Fruit fly (Drosophila melanogaster) whole organism, embryonic: Measurements from ENCODE around the gene RabX4.

Experiments used
- ATbp ChIP-seq: fragments of 200-800 bp; sonication (Bioruptor generic); optimal IDR thresholded peaks from 2 replicates; lab custom pipeline; 2017; ENCODE audit warnings: missing biosample characterization, mild to moderate bottlenecking, missing genetic modification characterization, missing genetic modification reagents
- BEAF-32 ChIP-seq: fragments of 200-800 bp; sonication (Bioruptor generic); optimal IDR thresholded peaks from 3 replicates; lab custom pipeline; 2017; ENCODE audit warnings: missing biosample characterization, missing genetic modification characterization, mild to moderate bottlenecking, moderate library complexity, missing genetic modification reagents
- Bdp1 ChIP-seq: fragments of 200-800 bp; sonication (Bioruptor generic); optimal IDR thresholded peaks from 3 replicates; lab custom pipeline; 2016; ENCODE audit warnings: missing biosample characterization, missing genetic modification characterization
- CG10267 ChIP-seq: fragments of 200-800 bp; sonication (Bioruptor generic); optimal IDR thresholded peaks from 2 replicates; lab custom pipeline; 2018; ENCODE audit warnings: missing biosample characterization, mild to moderate bottlenecking, missing genetic modification characterization, moderate library complexity
- CG11560 ChIP-seq: fragments of 200-800 bp; sonication (Bioruptor generic); IDR thresholded peaks from 3 replicates; pipeline ENCODE4 v1.3.6; 2022; ENCODE audit warnings: missing biosample characterization, missing genetic modification characterization
- CG11723 ChIP-seq: fragments of 200-800 bp; sonication (Bioruptor generic); optimal IDR thresholded peaks from 2 replicates; lab custom pipeline; 2017; ENCODE audit warnings: missing biosample characterization, mild to moderate bottlenecking, missing genetic modification characterization
- CG1233 ChIP-seq: fragments of 200-800 bp; sonication (Bioruptor generic); optimal IDR thresholded peaks from 4 replicates; lab custom pipeline; 2018; ENCODE audit warnings: missing biosample characterization, mild to moderate bottlenecking, missing genetic modification characterization
- CG12942 ChIP-seq: fragments of 200-800 bp; sonication (Bioruptor generic); optimal IDR thresholded peaks from 3 replicates; lab custom pipeline; 2016; ENCODE audit warnings: missing biosample characterization, missing genetic modification characterization
- CG13775 ChIP-seq: fragments of 200-800 bp; sonication (Bioruptor generic); optimal IDR thresholded peaks from 3 replicates; lab custom pipeline; 2017; ENCODE audit warnings: missing biosample characterization, mild to moderate bottlenecking, missing genetic modification characterization
- CG15601 ChIP-seq: fragments of 200-800 bp; sonication (Bioruptor generic); optimal IDR thresholded peaks from 3 replicates; lab custom pipeline; 2019; ENCODE audit warnings: missing biosample characterization, mild to moderate bottlenecking, missing genetic modification characterization, moderate library complexity
- CG1647 ChIP-seq: fragments of 200-800 bp; sonication (Bioruptor generic); optimal IDR thresholded peaks from 3 replicates; lab custom pipeline; 2016; ENCODE audit warnings: missing biosample characterization, missing genetic modification characterization
- CG17328 ChIP-seq: fragments of 200-800 bp; sonication (Bioruptor generic); IDR thresholded peaks from 2 replicates; pipeline ENCODE4 v1.3.6; 2022; ENCODE audit warnings: missing biosample characterization, missing genetic modification characterization
- CG1792 ChIP-seq: fragments of 200-800 bp; sonication (Bioruptor generic); optimal IDR thresholded peaks from 2 replicates; lab custom pipeline; 2016; ENCODE audit warnings: missing biosample characterization, missing genetic modification characterization
- CG2199 ChIP-seq: fragments of 200-800 bp; sonication (Bioruptor generic); IDR thresholded peaks from 3 replicates; pipeline ENCODE4 v1.3.6; 2022; ENCODE audit warnings: missing biosample characterization, missing genetic modification characterization
- CG2875 ChIP-seq: fragments of 200-800 bp; sonication (Bioruptor generic); optimal IDR thresholded peaks from 2 replicates; lab custom pipeline; 2017; ENCODE audit warnings: missing biosample characterization, mild to moderate bottlenecking, missing genetic modification characterization, missing genetic modification reagents
- CG30431 ChIP-seq: fragments of 200-800 bp; sonication (Bioruptor generic); optimal IDR thresholded peaks from 2 replicates; lab custom pipeline; 2017; ENCODE audit warnings: missing biosample characterization, missing genetic modification characterization
- CG31441 ChIP-seq: fragments of 200-800 bp; sonication (Bioruptor generic); IDR thresholded peaks from 2 replicates; pipeline ENCODE4 v1.3.6; 2022; ENCODE audit warnings: missing biosample characterization, missing genetic modification characterization
- CG3407 ChIP-seq: fragments of 200-800 bp; sonication (Bioruptor generic); optimal IDR thresholded peaks from 2 replicates; lab custom pipeline; 2018; ENCODE audit warnings: missing biosample characterization, mild to moderate bottlenecking, missing genetic modification characterization
- CG3847 ChIP-seq: fragments of 200-800 bp; sonication (Bioruptor generic); IDR thresholded peaks from 2 replicates; pipeline ENCODE4 v1.3.6; 2022; ENCODE audit warnings: missing biosample characterization, missing genetic modification characterization
- CG4854 ChIP-seq: fragments of 200-800 bp; sonication (Bioruptor generic); optimal IDR thresholded peaks from 2 replicates; lab custom pipeline; 2016; ENCODE audit warnings: missing biosample characterization, missing genetic modification characterization, inconsistent platforms
- CG7987 ChIP-seq: fragments of 200-800 bp; sonication (Bioruptor generic); optimal IDR thresholded peaks from 2 replicates; lab custom pipeline; 2018; ENCODE audit warnings: missing biosample characterization, mild to moderate bottlenecking, missing genetic modification characterization, moderate library complexity
- CG8290 ChIP-seq, 3 experiments: fragments of 200-800 bp; sonication (Bioruptor generic); optimal IDR thresholded peaks; 2 replicates each; lab custom pipeline; 2016 to 2019; ENCODE audit warnings: missing biosample characterization in 3 of 3, missing genetic modification characterization in 3 of 3, mild to moderate bottlenecking in 2 of 3, moderate library complexity in 1 of 3
- CG9797 ChIP-seq: fragments of 200-800 bp; sonication (Bioruptor generic); optimal IDR thresholded peaks from 3 replicates; lab custom pipeline; 2018; ENCODE audit warnings: missing biosample characterization, mild to moderate bottlenecking, missing genetic modification characterization
- Dbx ChIP-seq: fragments of 200-800 bp; sonication (Bioruptor generic); IDR thresholded peaks from 3 replicates; pipeline ENCODE4 v1.3.6; 2022; ENCODE audit warnings: missing biosample characterization, missing genetic modification characterization
- Dip3 ChIP-seq: fragments of 200-800 bp; sonication (Bioruptor generic); optimal IDR thresholded peaks from 3 replicates; lab custom pipeline; 2016; ENCODE audit warnings: missing biosample characterization, missing genetic modification characterization
- Dref ChIP-seq: fragments of 200-800 bp; sonication (Bioruptor generic); IDR thresholded peaks from 2 replicates; pipeline ENCODE4 v1.3.6; 2022; ENCODE audit warnings: missing biosample characterization, missing genetic modification characterization
- Hey ChIP-seq: fragments of 200-800 bp; sonication (Bioruptor generic); optimal IDR thresholded peaks from 3 replicates; lab custom pipeline; 2018; ENCODE audit warnings: missing biosample characterization, mild to moderate bottlenecking, missing genetic modification characterization
- Mad ChIP-seq: fragments of 200-800 bp; sonication (Bioruptor generic); optimal IDR thresholded peaks from 2 replicates; lab custom pipeline; 2016; ENCODE audit warnings: missing biosample characterization, missing genetic modification characterization
- Opbp ChIP-seq: fragments of 200-800 bp; sonication (Bioruptor generic); IDR thresholded peaks from 3 replicates; pipeline ENCODE4 v1.3.6; 2022; ENCODE audit warnings: missing biosample characterization, missing genetic modification characterization; ENCODE audit not compliant: partially characterized antibody
- Side ChIP-seq: fragments of 200-800 bp; sonication (Bioruptor generic); optimal IDR thresholded peaks from 2 replicates; lab custom pipeline; 2016; ENCODE audit warnings: missing biosample characterization, missing genetic modification characterization
- Spps ChIP-seq: fragments of 200-800 bp; sonication (Bioruptor generic); optimal IDR thresholded peaks from 2 replicates; lab custom pipeline; 2018; ENCODE audit warnings: missing biosample characterization, mild to moderate bottlenecking, missing genetic modification characterization
- Ssrp ChIP-seq: fragments of 200-800 bp; sonication (Bioruptor generic); optimal IDR thresholded peaks from 2 replicates; lab custom pipeline; 2018; ENCODE audit warnings: missing biosample characterization, mild to moderate bottlenecking, missing genetic modification characterization, moderate library complexity
- Taf1 ChIP-seq: fragments of 200-800 bp; sonication (Bioruptor generic); IDR thresholded peaks from 2 replicates; pipeline ENCODE4 v1.3.6; 2022; ENCODE audit warnings: missing biosample characterization, missing genetic modification characterization
- ac ChIP-seq: fragments of 200-800 bp; sonication (Bioruptor generic); optimal IDR thresholded peaks from 3 replicates; lab custom pipeline; 2017; ENCODE audit warnings: missing biosample characterization, mild to moderate bottlenecking, missing genetic modification characterization
- ase ChIP-seq: fragments of 200-800 bp; sonication (Bioruptor generic); IDR thresholded peaks from 3 replicates; pipeline ENCODE4 v1.3.6; 2022; ENCODE audit warnings: missing biosample characterization, missing genetic modification characterization
- az2 ChIP-seq: fragments of 200-800 bp; sonication (Bioruptor generic); optimal IDR thresholded peaks from 3 replicates; lab custom pipeline; 2016; ENCODE audit warnings: missing biosample characterization, missing genetic modification characterization
- bbx ChIP-seq: fragments of 200-800 bp; sonication (Bioruptor generic); IDR thresholded peaks from 2 replicates; pipeline ENCODE4 v1.3.6; 2022; ENCODE audit warnings: missing biosample characterization, missing genetic modification characterization; ENCODE audit not compliant: partially characterized antibody
- bcd ChIP-seq: fragments of 200-800 bp; sonication (Bioruptor generic); optimal IDR thresholded peaks from 2 replicates; lab custom pipeline; 2017; ENCODE audit warnings: missing biosample characterization, mild to moderate bottlenecking, missing genetic modification characterization
- ci ChIP-seq: fragments of 200-800 bp; sonication (Bioruptor generic); IDR thresholded peaks from 3 replicates; pipeline ENCODE4 v1.3.6; 2022; ENCODE audit warnings: missing biosample characterization, missing genetic modification characterization
- croc ChIP-seq: fragments of 200-800 bp; sonication (Bioruptor generic); conservative IDR thresholded peaks from 3 replicates; pipeline ENCODE4 v1.3.6; 2022; ENCODE audit warnings: missing biosample characterization, missing genetic modification characterization
- danr ChIP-seq: fragments of 200-800 bp; sonication (Bioruptor generic); IDR thresholded peaks from 2 replicates; pipeline ENCODE4 v1.3.6; 2022; ENCODE audit warnings: missing biosample characterization, missing genetic modification characterization
- dmrt11E ChIP-seq: fragments of 200-800 bp; sonication (Bioruptor generic); optimal IDR thresholded peaks from 3 replicates; lab custom pipeline; 2018; ENCODE audit warnings: missing biosample characterization, mild to moderate bottlenecking, missing genetic modification characterization, moderate library complexity
- fru ChIP-seq: fragments of >200 bp; optimal IDR thresholded peaks from 2 replicates; lab custom pipeline; 2017
- ind ChIP-seq: fragments of 200-800 bp; sonication (Bioruptor generic); optimal IDR thresholded peaks from 3 replicates; lab custom pipeline; 2016; ENCODE audit warnings: missing biosample characterization, missing genetic modification characterization
- kni ChIP-seq: fragments of 200-800 bp; sonication (Bioruptor generic); optimal IDR thresholded peaks from 3 replicates; lab custom pipeline; 2017; ENCODE audit warnings: mild to moderate bottlenecking, missing biosample characterization, missing genetic modification reagents, missing genetic modification characterization
- sc ChIP-seq, 3 experiments: fragments of >200 bp in 2 of 3; fragments of 200-800 bp in 1 of 3; sonication (Bioruptor generic) in 1 of 3; optimal IDR thresholded peaks; 2 replicates in 2 of 3; 3 replicates in 1 of 3; lab custom pipeline; 2017; ENCODE audit warnings: mild to moderate bottlenecking in 1 of 3, missing biosample characterization in 1 of 3, missing genetic modification characterization in 1 of 3, missing genetic modification reagents in 1 of 3
- tll ChIP-seq, 2 experiments: fragments of 200-800 bp in 1 of 2; fragments of >200 bp in 1 of 2; sonication (Bioruptor generic) in 1 of 2; optimal IDR thresholded peaks; 2 replicates each; lab custom pipeline; 2017 to 2019; ENCODE audit warnings: missing biosample characterization in 2 of 2, missing genetic modification characterization in 2 of 2, mild to moderate bottlenecking in 1 of 2, moderate library complexity in 1 of 2
- ttk ChIP-seq: fragments of 200-800 bp; sonication (Bioruptor generic); IDR thresholded peaks from 2 replicates; pipeline ENCODE4 v2.1.2; 2022; ENCODE audit warnings: missing biosample characterization, missing genetic modification characterization
- z ChIP-seq: fragments of 200-800 bp; sonication (Bioruptor generic); IDR thresholded peaks from 3 replicates; pipeline ENCODE4 v1.3.6; 2022; ENCODE audit warnings: missing biosample characterization, missing genetic modification characterization

Gene RabX4

DNA sequence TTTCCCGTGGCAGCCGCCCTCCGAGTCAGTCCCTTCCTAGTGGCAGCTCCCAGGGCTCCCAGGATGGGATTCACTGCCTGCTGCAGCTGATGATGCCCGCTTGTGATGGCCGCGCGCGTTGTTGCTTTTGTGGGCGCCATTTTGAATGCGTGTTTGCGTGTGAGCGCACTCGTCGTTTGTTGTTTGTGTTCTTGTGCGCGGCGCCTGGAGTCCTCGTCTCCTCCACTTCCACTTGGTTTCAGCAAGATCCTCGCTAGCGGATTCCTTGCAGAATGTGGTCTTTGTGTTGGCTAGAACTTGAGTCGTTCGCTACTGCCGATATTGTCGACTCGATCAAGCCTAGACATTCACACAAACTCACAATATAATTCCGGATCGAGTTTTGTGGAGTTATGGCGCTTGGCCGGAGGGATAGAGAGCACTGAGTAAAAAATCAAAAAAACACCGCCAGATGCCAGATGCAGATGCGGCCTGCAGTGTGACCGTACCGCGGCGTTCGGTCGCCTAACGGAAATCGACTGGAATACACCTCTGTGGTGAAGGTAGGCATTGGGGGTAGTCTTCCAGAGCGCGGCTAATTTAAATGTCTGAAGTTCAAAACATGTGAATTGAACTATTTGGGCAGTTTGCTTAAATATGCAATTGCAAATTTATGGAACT lies 42.3 kb upstream of the RabX4 start, which contains the start of gene CycB3 (continued):
- TF ChIP-seq Side (GFP tag; lab: Kevin White, UChicago) (no peak), CG2875 (no peak), fru (lab: Kevin White, UChicago) (no peak), ATbp (no peak), az2 (GFP tag; lab: Kevin White, UChicago) (no peak), ttk (GFP tag; lab: Robert Waterston, UW) (peak; percentile 20; the same call in 1 of the 2 replicates), kni (peak; percentile 55), bcd (GFP tag; lab: Kevin White, UChicago) (peak; percentile 34), Dip3 (no peak), CG1647 (GFP tag; lab: Kevin White, UChicago) (no peak), CG3847 (GFP tag; lab: Robert Waterston, UW) (peak; percentile 42), Taf1 (GFP tag; lab: Robert Waterston, UW) (no peak), ci (GFP tag; lab: Robert Waterston, UW) (peak; percentile 67; the same call in 1 of the 3 replicates), danr (GFP tag; lab: Robert Waterston, UW) (no peak), bbx (peak; percentile 50; the same call in 1 of the 2 replicates), CG12942 (GFP tag; lab: Kevin White, UChicago) (no peak), Ssrp (tag; lab: Kevin White, UChicago) (no peak), CG7987 (GFP tag; lab: Kevin White, UChicago) (peak; percentile 45), CG1233 (GFP tag; lab: Kevin White, UChicago) (peak; percentile 11), ind (GFP tag; lab: Kevin White, UChicago) (no peak), CG11723 (peak; percentile 3), CG1792 (GFP tag; lab: Kevin White, UChicago) (no peak), CG11560 (tag; lab: Robert Waterston, UW) (no peak), Bdp1 (GFP tag; lab: Kevin White, UChicago) (peak; percentile 31), Hey (no peak), Dref (GFP tag; lab: Robert Waterston, UW) (peak; percentile 74), Spps (tag; lab: Kevin White, UChicago) (peak; percentile 30), CG4854 (peak; percentile 7), dmrt11E (tag; lab: Kevin White, UChicago) (peak; percentile 31), CG30431 (no peak), CG13775 (GFP tag; lab: Kevin White, UChicago) (no peak), sc (optimal IDR thresholded peaks at IDR 0.05; lab: Kevin White, UChicago) (no peak), sc (GFP tag; optimal IDR thresholded peaks at IDR 0.05; lab: Kevin White, UChicago) (no peak), CG15601 (tag; lab: Kevin White, UChicago) (peak; percentile 4), Mad (GFP tag; lab: Kevin White, UChicago) (no peak), Opbp (GFP tag; lab: Robert Waterston, UW) (peak; percentile 56; the same call in 2 of the 3 replicates), z (GFP tag; lab: Robert Waterston, UW) (no peak), CG2199 (GFP tag; lab: Robert Waterston, UW) (no peak), CG3407 (GFP tag; lab: Kevin White, UChicago) (no peak), croc (GFP tag; lab: Robert Waterston, UW) (no peak), ase (peak; percentile 36; the same call in 1 of the 3 replicates), tll (GFP tag; optimal IDR thresholded peaks at IDR 0.05; lab: Kevin White, UChicago) (peak in 1 of 2 experiments; percentile 33), CG17328 (GFP tag; lab: Robert Waterston, UW) (peak; percentile 46; the same call in 1 of the 2 replicates), CG8290 (GFP tag; optimal IDR thresholded peaks at IDR 0.05; lab: Kevin White, UChicago) (no peak), CG8290 (tag; optimal IDR thresholded peaks at IDR 0.05; lab: Kevin White, UChicago) (no peak), CG10267 (tag; lab: Kevin White, UChicago) (peak; percentile 47), BEAF-32 (peak; percentile 56), ac (peak; percentile 35), Dbx (GFP tag; lab: Robert Waterston, UW) (0 out of 3 replicates have a peak, but pooled peaks have one; percentile 13), CG31441 (GFP tag; lab: Robert Waterston, UW) (no peak), CG9797 (GFP tag; lab: Kevin White, UChicago) (peak; percentile 98)
